Worm (Caenorhabditis elegans) whole organism, L4/young adult: ENCODE data around the gene cutl-21.

Experiments used
- dao-5 ChIP-seq: sonication (generic microtip); optimal IDR thresholded peaks from 2 replicates; lab custom pipeline; 2016; ENCODE audit warnings: missing genotype, missing genetic modification characterization, moderate library complexity, missing compliant biosample characterization
- him-1 ChIP-seq: sonication (generic microtip); optimal IDR thresholded peaks from 2 replicates; lab custom pipeline; 2016; ENCODE audit warnings: missing genotype, missing genetic modification reagents, missing genetic modification characterization, missing compliant biosample characterization

DNA sequence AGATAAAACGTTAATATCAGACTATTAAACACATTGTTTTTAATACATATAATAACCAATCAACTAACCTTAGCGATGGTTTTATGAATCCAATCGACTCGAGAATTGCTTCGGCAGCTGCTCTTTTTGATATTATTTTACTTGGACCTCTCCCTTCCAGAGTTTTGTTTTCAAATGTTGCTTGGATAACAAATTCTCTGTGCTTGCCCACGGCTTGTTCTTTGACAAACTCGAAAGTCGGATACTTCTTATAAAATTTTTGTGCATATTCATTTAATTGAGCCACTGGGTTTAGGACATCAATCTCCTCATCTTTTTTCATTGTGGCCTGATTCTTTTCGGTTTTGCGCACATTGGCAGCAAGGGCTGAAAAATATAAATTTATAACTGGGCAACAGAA, 20.9 kb downstream of the cutl-21 start, which contains the start of gene F55A4.3:
- TF ChIP-seq dao-5 (tag; lab: Kevin White, UChicago) (no peak), him-1 (no peak)
